Fruit fly (Drosophila melanogaster) whole organism, embryonic: ENCODE data around the gene fkh.
A peak's percentile ranks its signal among the peaks of the same experiment; 100 is the strongest.

ENCODE experiments used
- Aef1 ChIP-seq: fragments of 200-800 bp; sonication (Bioruptor generic); IDR thresholded peaks from 3 replicates; pipeline ENCODE4 v1.3.6; 2022; ENCODE audit warnings: missing biosample characterization, missing genetic modification characterization
- Atf-2 ChIP-seq: fragments of 200-800 bp; sonication (Bioruptor generic); optimal IDR thresholded peaks from 2 replicates; lab custom pipeline; 2016; ENCODE audit warnings: missing biosample characterization, missing genetic modification characterization
- CG10321 ChIP-seq: fragments of 200-800 bp; sonication (Bioruptor generic); IDR thresholded peaks from 2 replicates; pipeline ENCODE4 v1.3.6; 2022; ENCODE audit warnings: missing biosample characterization, missing genetic modification characterization
- CG11695 ChIP-seq: fragments of 200-800 bp; sonication (Bioruptor generic); IDR thresholded peaks from 3 replicates; pipeline ENCODE4 v1.3.6; 2022; ENCODE audit warnings: missing biosample characterization, missing genetic modification characterization
- CG11696 ChIP-seq: fragments of 200-800 bp; sonication (Bioruptor generic); IDR thresholded peaks from 2 replicates; pipeline ENCODE4 v1.3.6; 2022; ENCODE audit warnings: missing biosample characterization, missing genetic modification characterization
- CG12659 ChIP-seq: fragments of 200-800 bp; sonication (Bioruptor generic); optimal IDR thresholded peaks from 3 replicates; lab custom pipeline; 2017; ENCODE audit warnings: mild to moderate bottlenecking, missing biosample characterization, missing genetic modification reagents, missing genetic modification characterization
- CG13123 ChIP-seq: fragments of 200-800 bp; sonication (Bioruptor generic); optimal IDR thresholded peaks from 2 replicates; lab custom pipeline; 2016; ENCODE audit warnings: missing biosample characterization, missing genetic modification characterization
- CG14050 ChIP-seq: fragments of 200-800 bp; sonication (Bioruptor generic); IDR thresholded peaks from 3 replicates; pipeline ENCODE4 v1.3.6; 2022; ENCODE audit warnings: missing biosample characterization, missing genetic modification characterization
- CG14441 ChIP-seq: fragments of 200-800 bp; sonication (Bioruptor generic); IDR thresholded peaks from 2 replicates; pipeline ENCODE4 v1.3.6; 2022; ENCODE audit warnings: missing biosample characterization, missing genetic modification characterization
- CG15514 ChIP-seq: fragments of 200-800 bp; sonication (Bioruptor generic); optimal IDR thresholded peaks from 3 replicates; lab custom pipeline; 2017; ENCODE audit warnings: missing biosample characterization, missing genetic modification characterization, mild to moderate bottlenecking, moderate library complexity, missing genetic modification reagents
- CG17186 ChIP-seq: fragments of 200-800 bp; sonication (Bioruptor generic); optimal IDR thresholded peaks from 3 replicates; lab custom pipeline; 2017; ENCODE audit warnings: missing biosample characterization, missing genetic modification reagents, missing genetic modification characterization
- CG18262 ChIP-seq: fragments of 200-800 bp; optimal IDR thresholded peaks from 3 replicates; lab custom pipeline; 2019; ENCODE audit warnings: missing biosample characterization, mild to moderate bottlenecking, missing genetic modification characterization, moderate library complexity
- CG2199 ChIP-seq: fragments of 200-800 bp; sonication (Bioruptor generic); IDR thresholded peaks from 3 replicates; pipeline ENCODE4 v1.3.6; 2022; ENCODE audit warnings: missing biosample characterization, missing genetic modification characterization
- CG31388 ChIP-seq: fragments of 200-800 bp; sonication (Bioruptor generic); optimal IDR thresholded peaks from 2 replicates; lab custom pipeline; 2016; ENCODE audit warnings: missing biosample characterization, missing genetic modification characterization
- CG33557 ChIP-seq: fragments of 200-800 bp; sonication (Bioruptor generic); optimal IDR thresholded peaks from 2 replicates; lab custom pipeline; 2019; ENCODE audit warnings: missing biosample characterization, mild to moderate bottlenecking, missing genetic modification characterization, moderate library complexity
- CG34376 ChIP-seq: fragments of 200-800 bp; sonication (Bioruptor generic); optimal IDR thresholded peaks from 2 replicates; lab custom pipeline; 2018; ENCODE audit warnings: missing biosample characterization, mild to moderate bottlenecking, missing genetic modification characterization
- CG42726 ChIP-seq: fragments of 200-800 bp; sonication (Bioruptor generic); IDR thresholded peaks from 2 replicates; pipeline ENCODE4 v1.3.6; 2022; ENCODE audit warnings: missing biosample characterization, missing genetic modification characterization; ENCODE audit not compliant: partially characterized antibody
- CG5180 ChIP-seq: fragments of 200-800 bp; sonication (Bioruptor generic); optimal IDR thresholded peaks from 3 replicates; lab custom pipeline; 2017; ENCODE audit warnings: missing biosample characterization, missing genetic modification characterization, mild to moderate bottlenecking, moderate library complexity, missing genetic modification reagents
- CG6175 ChIP-seq: fragments of 200-800 bp; sonication (Bioruptor generic); IDR thresholded peaks from 3 replicates; pipeline ENCODE4 v1.3.6; 2022; ENCODE audit warnings: missing biosample characterization, missing genetic modification characterization
- CG7928 ChIP-seq: fragments of 200-800 bp; sonication (Bioruptor generic); optimal IDR thresholded peaks from 2 replicates; lab custom pipeline; 2017; ENCODE audit warnings: missing biosample characterization, mild to moderate bottlenecking, missing genetic modification characterization
- CG7963 ChIP-seq: fragments of 200-800 bp; sonication (Bioruptor generic); IDR thresholded peaks from 3 replicates; pipeline ENCODE4 v1.3.6; 2022; ENCODE audit warnings: missing biosample characterization, missing genetic modification characterization; ENCODE audit not compliant: partially characterized antibody
- Dek ChIP-seq: fragments of 200-800 bp; sonication (Bioruptor generic); optimal IDR thresholded peaks from 3 replicates; lab custom pipeline; 2019; ENCODE audit warnings: missing biosample characterization, mild to moderate bottlenecking, missing genetic modification characterization, moderate library complexity
- HHEX ChIP-seq: fragments of 200-800 bp; sonication (Bioruptor generic); optimal IDR thresholded peaks from 3 replicates; lab custom pipeline; 2017; ENCODE audit warnings: missing biosample characterization, mild to moderate bottlenecking, missing genetic modification characterization, missing genetic modification reagents
- HLH3B ChIP-seq: fragments of 200-800 bp; sonication (Bioruptor generic); IDR thresholded peaks from 2 replicates; pipeline ENCODE4 v1.3.6; 2022; ENCODE audit warnings: missing biosample characterization, missing genetic modification characterization
- Hmx ChIP-seq: fragments of 200-800 bp; sonication (Bioruptor generic); optimal IDR thresholded peaks from 2 replicates; lab custom pipeline; 2016; ENCODE audit warnings: missing biosample characterization, missing genetic modification characterization
- Lhr ChIP-seq: fragments of 200-800 bp; sonication (Bioruptor generic); optimal IDR thresholded peaks from 3 replicates; lab custom pipeline; 2017; ENCODE audit warnings: mild to moderate bottlenecking, missing biosample characterization, missing genetic modification reagents, missing genetic modification characterization
- Oli ChIP-seq: fragments of 200-800 bp; sonication (Bioruptor generic); optimal IDR thresholded peaks from 2 replicates; lab custom pipeline; 2018; ENCODE audit warnings: missing biosample characterization, mild to moderate bottlenecking, missing genetic modification characterization, moderate library complexity
- PHDP ChIP-seq: fragments of 200-800 bp; sonication (Bioruptor generic); optimal IDR thresholded peaks from 3 replicates; lab custom pipeline; 2018; ENCODE audit warnings: missing biosample characterization, mild to moderate bottlenecking, missing genetic modification characterization, moderate library complexity
- Sox102F ChIP-seq: fragments of 200-800 bp; sonication (Bioruptor generic); optimal IDR thresholded peaks from 2 replicates; lab custom pipeline; 2018; ENCODE audit warnings: missing biosample characterization, mild to moderate bottlenecking, missing genetic modification characterization, moderate library complexity
- Xbp1 ChIP-seq: fragments of 200-800 bp; sonication (Bioruptor generic); optimal IDR thresholded peaks from 3 replicates; lab custom pipeline; 2016; ENCODE audit warnings: missing biosample characterization, mild to moderate bottlenecking, missing genetic modification characterization
- ac ChIP-seq: fragments of 200-800 bp; sonication (Bioruptor generic); optimal IDR thresholded peaks from 3 replicates; lab custom pipeline; 2017; ENCODE audit warnings: missing biosample characterization, mild to moderate bottlenecking, missing genetic modification characterization
- al ChIP-seq: fragments of 200-800 bp; sonication (Bioruptor generic); IDR thresholded peaks from 2 replicates; pipeline ENCODE4 v1.3.6; 2022; ENCODE audit warnings: missing biosample characterization, missing genetic modification characterization
- ara ChIP-seq: fragments of 200-800 bp; sonication (Bioruptor generic); IDR thresholded peaks from 2 replicates; pipeline ENCODE4 v1.3.6; 2022; ENCODE audit warnings: missing biosample characterization, missing genetic modification characterization
- bab2 ChIP-seq: fragments of 200-800 bp; sonication (Bioruptor generic); optimal IDR thresholded peaks from 2 replicates; lab custom pipeline; 2016; ENCODE audit warnings: missing biosample characterization, missing genetic modification characterization
- cato ChIP-seq: fragments of 200-800 bp; sonication (Bioruptor generic); optimal IDR thresholded peaks from 2 replicates; lab custom pipeline; 2016; ENCODE audit warnings: missing biosample characterization, missing genetic modification characterization, borderline replicate concordance
- crc ChIP-seq: fragments of 200-800 bp; sonication (Bioruptor generic); optimal IDR thresholded peaks from 2 replicates; lab custom pipeline; 2016; ENCODE audit warnings: missing biosample characterization, missing genetic modification characterization
- emc ChIP-seq: fragments of 200-800 bp; sonication (Bioruptor generic); optimal IDR thresholded peaks from 2 replicates; lab custom pipeline; 2016; ENCODE audit warnings: missing biosample characterization, missing genetic modification characterization
- exex ChIP-seq: fragments of 200-800 bp; sonication (Bioruptor generic); optimal IDR thresholded peaks from 4 replicates; lab custom pipeline; 2018; ENCODE audit warnings: missing biosample characterization, mild to moderate bottlenecking, missing genetic modification characterization, moderate library complexity
- gce ChIP-seq: fragments of 200-800 bp; sonication (Bioruptor generic); IDR thresholded peaks from 3 replicates; pipeline ENCODE4 v1.3.6; 2022; ENCODE audit warnings: missing biosample characterization, missing genetic modification characterization
- gfzf ChIP-seq: fragments of 200-800 bp; sonication (Bioruptor generic); optimal IDR thresholded peaks from 2 replicates; lab custom pipeline; 2016; ENCODE audit warnings: missing biosample characterization, mild to moderate bottlenecking, missing genetic modification characterization, moderate library complexity
- grau ChIP-seq: fragments of 200-800 bp; optimal IDR thresholded peaks from 3 replicates; lab custom pipeline; 2019; ENCODE audit warnings: missing biosample characterization, mild to moderate bottlenecking, missing genetic modification characterization, moderate library complexity
- luna ChIP-seq: fragments of 200-800 bp; sonication (Bioruptor generic); optimal IDR thresholded peaks from 2 replicates; lab custom pipeline; 2016; ENCODE audit warnings: missing biosample characterization, missing genetic modification characterization
- repo ChIP-seq: fragments of 200-800 bp; sonication (Bioruptor generic); optimal IDR thresholded peaks from 2 replicates; lab custom pipeline; 2016; ENCODE audit warnings: missing biosample characterization, missing genetic modification characterization
- ro ChIP-seq: fragments of 200-800 bp; sonication (Bioruptor generic); IDR thresholded peaks from 2 replicates; pipeline ENCODE4 v1.3.6; 2022; ENCODE audit warnings: missing biosample characterization, missing genetic modification characterization
- sens-2 ChIP-seq: fragments of 200-800 bp; sonication (Bioruptor generic); IDR thresholded peaks from 2 replicates; pipeline ENCODE4 v1.3.6; 2022; ENCODE audit warnings: missing biosample characterization, missing genetic modification characterization
- seq ChIP-seq: fragments of 200-800 bp; sonication (Bioruptor generic); IDR thresholded peaks from 2 replicates; pipeline ENCODE4 v1.3.6; 2022; ENCODE audit warnings: missing biosample characterization, missing genetic modification characterization
- slbo ChIP-seq: fragments of 200-800 bp; sonication (Bioruptor generic); IDR thresholded peaks from 2 replicates; pipeline ENCODE4 v1.3.6; 2022; ENCODE audit warnings: missing biosample characterization, missing genetic modification characterization
- slp2 ChIP-seq: fragments of 200-800 bp; sonication (Bioruptor generic); optimal IDR thresholded peaks from 2 replicates; lab custom pipeline; 2016; ENCODE audit warnings: missing biosample characterization, missing genetic modification characterization
- stc ChIP-seq: fragments of 200-800 bp; sonication (Bioruptor generic); IDR thresholded peaks from 2 replicates; pipeline ENCODE4 v1.3.6; 2022; ENCODE audit warnings: missing biosample characterization, missing genetic modification characterization
- wek ChIP-seq: fragments of 200-800 bp; sonication (Bioruptor generic); optimal IDR thresholded peaks from 3 replicates; lab custom pipeline; 2018; ENCODE audit warnings: missing biosample characterization, mild to moderate bottlenecking, missing genetic modification characterization, moderate library complexity

The fkh gene

DNA sequence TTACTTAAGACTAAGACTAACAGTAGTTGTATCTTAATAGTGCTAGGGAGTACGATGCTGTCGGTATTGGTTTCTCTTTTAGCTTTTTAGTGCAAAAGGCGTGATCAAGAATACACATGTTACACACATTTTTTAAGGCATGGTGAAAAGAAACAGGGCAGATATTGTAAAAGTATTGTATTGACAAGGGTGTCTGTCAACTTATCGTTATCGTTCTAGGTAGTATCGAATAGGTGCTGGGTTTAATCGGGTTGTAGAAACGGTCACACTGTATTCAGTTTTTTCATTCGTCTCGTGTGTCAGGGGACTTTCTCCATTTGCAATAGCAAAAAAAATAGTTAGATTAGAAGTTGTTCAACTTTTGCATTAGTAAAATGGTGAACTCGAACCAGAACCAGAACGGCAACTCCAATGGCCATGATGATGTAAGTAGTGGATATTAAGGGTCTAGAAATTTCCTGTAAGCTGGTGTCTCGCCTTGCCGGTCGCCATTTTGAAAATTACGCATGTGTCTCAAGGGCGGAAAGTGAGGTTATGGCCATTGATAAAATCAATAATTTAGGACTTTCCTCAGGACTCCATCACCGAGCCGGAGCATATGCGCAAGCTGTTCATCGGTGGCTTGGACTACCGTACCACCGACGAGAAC, 15.2 kb upstream of the fkh start (continued):
- TF ChIP-seq CG12659, result peak; percentile 53
- TF ChIP-seq sens-2 (GFP tag; lab: Robert Waterston, UW), result no peak
- TF ChIP-seq CG18262 (tag; lab: Kevin White, UChicago), result no peak
- TF ChIP-seq Atf-2 (GFP tag; lab: Kevin White, UChicago), result no peak
- TF ChIP-seq CG14441 (GFP tag; lab: Robert Waterston, UW), result no peak
- 0 out of 2 replicates have a peak, but pooled peaks have one; percentile 47 for TF ChIP-seq CG42726
- TF ChIP-seq CG14050, result no peak
- no peak for TF ChIP-seq CG34376 (GFP tag; lab: Kevin White, UChicago)
- peak; percentile 83 for TF ChIP-seq gfzf (GFP tag; lab: Kevin White, UChicago)
- no peak for TF ChIP-seq ac (GFP tag; lab: Kevin White, UChicago)
- TF ChIP-seq seq, result no peak
- no peak for TF ChIP-seq luna (GFP tag; lab: Kevin White, UChicago)
- TF ChIP-seq HHEX (GFP tag; lab: Kevin White, UChicago), result no peak
- no peak for TF ChIP-seq CG11696
- TF ChIP-seq grau (tag; lab: Kevin White, UChicago), result no peak
- TF ChIP-seq al (GFP tag; lab: Robert Waterston, UW), result no peak
- no peak for TF ChIP-seq cato (GFP tag; lab: Kevin White, UChicago)
- TF ChIP-seq Dek (tag; lab: Kevin White, UChicago), result no peak
- no peak for TF ChIP-seq slp2
- TF ChIP-seq Hmx (GFP tag; lab: Kevin White, UChicago), result no peak
- TF ChIP-seq repo (GFP tag; lab: Kevin White, UChicago), result no peak
- TF ChIP-seq CG11695 (GFP tag; lab: Robert Waterston, UW), result no peak
- TF ChIP-seq CG33557, result no peak
- 0 out of 2 replicates have a peak, but pooled peaks have one; percentile 12 for TF ChIP-seq CG10321 (GFP tag; lab: Robert Waterston, UW)
- no peak for TF ChIP-seq ara (GFP tag; lab: Robert Waterston, UW)
- TF ChIP-seq HLH3B (GFP tag; lab: Robert Waterston, UW), result no peak
- peak; percentile 34 for TF ChIP-seq slbo (GFP tag; lab: Robert Waterston, UW)
- peak; percentile 15 for TF ChIP-seq CG7928
- TF ChIP-seq emc (GFP tag; lab: Kevin White, UChicago), result no peak
- TF ChIP-seq Lhr, result peak; percentile 46
- 0 out of 2 replicates have a peak, but pooled peaks have one; percentile 23 for TF ChIP-seq stc (GFP tag; lab: Robert Waterston, UW)
- no peak for TF ChIP-seq crc (GFP tag; lab: Kevin White, UChicago)
- TF ChIP-seq CG2199 (GFP tag; lab: Robert Waterston, UW), result no peak
- no peak for TF ChIP-seq wek (GFP tag; lab: Kevin White, UChicago)
- TF ChIP-seq CG13123 (GFP tag; lab: Kevin White, UChicago), result no peak
- TF ChIP-seq exex (tag; lab: Kevin White, UChicago), result no peak
- TF ChIP-seq Aef1 (GFP tag; lab: Robert Waterston, UW), result no peak
- no peak for TF ChIP-seq gce (GFP tag; lab: Robert Waterston, UW)
- no peak for TF ChIP-seq bab2
- TF ChIP-seq CG6175 (GFP tag; lab: Robert Waterston, UW), result no peak
- TF ChIP-seq Sox102F (GFP tag; lab: Kevin White, UChicago), result no peak
- no peak for TF ChIP-seq Oli
- TF ChIP-seq CG15514 (GFP tag; lab: Kevin White, UChicago), result peak; percentile 57
- no peak for TF ChIP-seq PHDP (tag; lab: Kevin White, UChicago)
- TF ChIP-seq CG17186 (GFP tag; lab: Kevin White, UChicago), result peak; percentile 52
- TF ChIP-seq ro (GFP tag; lab: Robert Waterston, UW), result no peak
- peak; percentile 71; the same call in 2 of the 3 replicates for TF ChIP-seq CG7963 (GFP tag; lab: Robert Waterston, UW)
- no peak for TF ChIP-seq CG5180 (GFP tag; lab: Kevin White, UChicago)
- TF ChIP-seq Xbp1, result no peak
- no peak for TF ChIP-seq CG31388 (GFP tag; lab: Kevin White, UChicago)
